Worm (Caenorhabditis elegans): ENCODE data around the gene ZC239.5.

ce11 chrII:3170089-3170488 lies 40.4 kb upstream of the ZC239.5 start, which contains the start of gene fbxc-55:
- TF ChIP-seq unc-62 (GFP tag; optimal IDR thresholded peaks at IDR 0.05) (no peak), him-1 (tag; optimal IDR thresholded peaks at IDR 0.05) (no peak), pha-4 (tag; optimal IDR thresholded peaks at IDR 0.05) (no peak), Y95B8A.8 (GFP tag; IDR thresholded peaks at IDR 0.05) (no peak), repo-1 (tag; optimal IDR thresholded peaks at IDR 0.05) (no peak), nfya-1 (tag; optimal IDR thresholded peaks at IDR 0.05; ENCODE audit: borderline replicate concordance, insufficient read depth) (no peak), F52B5.7 (tag; optimal IDR thresholded peaks at IDR 0.05) (no peak), mes-4 (tag; optimal IDR thresholded peaks at IDR 0.05) (no peak), nfyb-1 (GFP tag; IDR thresholded peaks at IDR 0.05) (no peak), fkh-3 (tag; optimal IDR thresholded peaks at IDR 0.05) (no peak), B0035.1 (tag; optimal IDR thresholded peaks at IDR 0.05) (no peak), egl-18 (GFP tag; IDR thresholded peaks at IDR 0.05) (no peak), F49E8.2 (tag; optimal IDR thresholded peaks at IDR 0.05; ENCODE audit: insufficient read depth) (no peak), ZK185.1 (tag; optimal IDR thresholded peaks at IDR 0.05; ENCODE audit: poor library complexity, severe bottlenecking) (no peak)
